Fruit fly (Drosophila melanogaster) whole organism, adult: ENCODE measurements around the gene hkb.

Experiments
- CG12768 ChIP-seq: fragments of 200-800 bp; sonication (Bioruptor generic); optimal IDR thresholded peaks from 2 replicates; lab custom pipeline; 2017; ENCODE audit warnings: missing biosample characterization, missing genetic modification characterization, mild to moderate bottlenecking, moderate library complexity, missing genetic modification reagents
- CG5204 ChIP-seq: fragments of 200-800 bp; sonication (Bioruptor generic); optimal IDR thresholded peaks from 2 replicates; lab custom pipeline; 2016; ENCODE audit warnings: missing biosample characterization, missing genetic modification characterization
- CG7101 ChIP-seq: fragments of 200-800 bp; sonication (Bioruptor generic); optimal IDR thresholded peaks from 2 replicates; lab custom pipeline; 2018; ENCODE audit warnings: missing biosample characterization, mild to moderate bottlenecking, missing genetic modification characterization, moderate library complexity
- bab1 ChIP-seq: fragments of 200-800 bp; sonication (Bioruptor generic); optimal IDR thresholded peaks from 3 replicates; lab custom pipeline; 2019; ENCODE audit warnings: missing biosample characterization, mild to moderate bottlenecking, missing genetic modification characterization, moderate library complexity
- cnc ChIP-seq, 2 experiments: fragments of >200 bp; optimal IDR thresholded peaks; 2 replicates each; lab custom pipeline; 2017
- kay ChIP-seq: fragments of 200-800 bp; sonication (Bioruptor generic); peaks from one replicate; lab custom pipeline; 2016; ENCODE audit warnings: missing biosample characterization, missing genetic modification characterization, borderline replicate concordance
- ovo ChIP-seq: fragments of 200-800 bp; sonication (Bioruptor generic); optimal IDR thresholded peaks from 2 replicates; lab custom pipeline; 2016; ENCODE audit warnings: missing biosample characterization, missing genetic modification characterization
- tj ChIP-seq: fragments of 200-800 bp; sonication (Bioruptor generic); optimal IDR thresholded peaks from 3 replicates; lab custom pipeline; 2017; ENCODE audit warnings: missing biosample characterization, mild to moderate bottlenecking, missing genetic modification characterization, moderate library complexity

- TF ChIP-seq ovo (GFP tag; lab: Kevin White, UChicago) (peak; percentile 8), CG5204 (GFP tag; lab: Kevin White, UChicago) (no peak), CG12768 (no peak), kay (GFP tag; lab: Kevin White, UChicago) (no peak), tj (GFP tag; lab: Kevin White, UChicago) (no peak), bab1 (GFP tag; lab: Kevin White, UChicago) (no peak), cnc (optimal IDR thresholded peaks at IDR 0.05; lab: Kevin White, UChicago) (no peak), CG7101 (tag; lab: Kevin White, UChicago) (no peak)
Observed at dm6 chr3R:4360668-4361110, 14.2 kb upstream of the hkb start.
